Worm (Caenorhabditis elegans) whole organism, dauer: ENCODE results near the gene srt-42.

Experiments
- unc-62 ChIP-seq: sonication (generic microtip); optimal IDR thresholded peaks from 2 replicates; lab custom pipeline; 2017; ENCODE audit warnings: missing biosample characterization, missing genetic modification reagents, missing genetic modification characterization

Gene srt-42

ce11 chrV:1807160-1807559, at the start of gene srt-42:
Gene srt-42, plus strand, starts transcription at chrV:1807460.
- TF ChIP-seq unc-62: no peak

- no peak for TF ChIP-seq unc-62
Observed at ce11 chrV:1760682-1761081, 46.6 kb upstream of the srt-42 start, which contains the start of gene clec-205. Gene clec-205, plus strand, starts transcription at chrV:1760893.

DNA sequence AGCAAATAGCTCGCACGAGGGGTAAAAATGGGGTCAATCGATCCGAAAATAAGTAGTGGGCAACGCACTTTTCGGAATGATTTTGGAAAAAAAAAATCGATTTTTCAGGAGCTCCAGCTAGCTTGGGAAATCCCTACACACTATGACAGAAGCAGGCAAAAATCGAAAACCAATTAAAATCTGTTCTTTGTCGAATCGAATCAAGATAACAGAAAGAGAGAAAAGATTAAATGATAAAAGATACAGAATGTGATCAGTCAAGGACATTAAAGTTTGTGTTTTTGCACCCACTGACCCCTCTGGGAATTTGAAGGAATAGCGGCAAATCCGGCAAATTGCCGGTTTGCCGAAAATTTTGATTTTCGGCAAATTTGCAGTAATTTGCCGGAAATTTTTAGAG, 39.8 kb upstream of the srt-42 start:
- TF ChIP-seq unc-62: no peak

- no peak for TF ChIP-seq unc-62
Observed at ce11 chrV:1771727-1772126, 35.5 kb upstream of the srt-42 start, which contains the start of gene dhs-13. Gene dhs-13, minus strand, starts transcription at chrV:1771734.

- TF ChIP-seq unc-62: no peak
Observed at ce11 chrV:1773120-1773519, 34.1 kb upstream of the srt-42 start.

- TF ChIP-seq unc-62: no peak
Observed at ce11 chrV:1774874-1775589, 32.2 kb upstream of the srt-42 start, which contains the start of gene F36H9.7. Gene F36H9.7, minus strand, starts transcription at chrV:1774924.

DNA sequence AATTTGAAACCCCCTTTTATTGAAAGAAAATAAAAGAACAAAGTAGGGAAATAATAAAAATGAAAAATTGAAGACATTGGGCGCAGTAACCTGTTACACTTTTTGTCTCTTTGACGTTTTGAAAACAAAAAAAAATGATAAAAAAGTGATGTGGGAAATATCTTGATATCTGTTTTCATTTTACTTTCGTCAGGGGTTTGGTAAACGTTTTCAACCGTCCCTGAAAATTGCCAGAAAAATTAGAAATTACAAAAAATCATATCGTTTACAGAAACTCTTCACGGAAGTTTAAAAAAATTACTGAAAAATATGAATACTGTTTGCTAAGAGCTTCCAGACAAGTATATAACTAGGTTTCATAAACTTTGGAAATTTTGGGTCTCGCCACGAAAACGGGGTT, 28.1 kb upstream of the srt-42 start, which contains the start of gene F36H9.4:
TSS of gene F36H9.4 (minus strand) at position 101 of the 400 bp plus-strand sequence.
- TF ChIP-seq unc-62: no peak

DNA sequence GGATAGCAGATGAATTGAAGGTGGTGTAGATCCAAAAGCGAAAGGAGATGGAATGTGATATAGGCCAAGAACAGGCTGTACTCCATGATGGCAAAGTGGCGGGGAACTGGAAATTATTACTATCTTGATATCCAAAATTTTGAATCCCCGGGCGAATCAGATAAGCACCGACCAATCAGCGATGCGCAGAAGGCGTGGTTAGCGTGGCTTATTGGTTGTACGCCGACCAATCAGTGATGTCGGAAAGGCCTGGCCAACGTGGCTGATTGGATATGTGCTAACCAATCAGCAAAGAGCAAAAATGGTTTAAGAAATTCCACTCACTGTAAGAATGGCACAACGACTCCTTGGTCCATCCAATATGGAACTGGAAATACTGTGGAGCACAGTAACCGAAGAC, 27.3 kb upstream of the srt-42 start:
- no peak for TF ChIP-seq unc-62

ce11 chrV:1781922-1782321, 25.3 kb upstream of the srt-42 start, which contains the start of gene F36H9.5:
Gene F36H9.5, minus strand, starts transcription at chrV:1782022.
- no peak for TF ChIP-seq unc-62

ce11 chrV:1788157-1788556, 19.1 kb upstream of the srt-42 start, which contains the start of gene F36H9.2:
Gene F36H9.2, plus strand, starts transcription at chrV:1788457.
- no peak for TF ChIP-seq unc-62

ce11 chrV:1789495-1789894, 17.8 kb upstream of the srt-42 start:
- no peak for TF ChIP-seq unc-62

- TF ChIP-seq unc-62: no peak
Observed at ce11 chrV:1794218-1794617, 13.0 kb upstream of the srt-42 start, which contains the start of gene F36H9.1. Gene F36H9.1, plus strand, starts transcription at chrV:1794518.

DNA sequence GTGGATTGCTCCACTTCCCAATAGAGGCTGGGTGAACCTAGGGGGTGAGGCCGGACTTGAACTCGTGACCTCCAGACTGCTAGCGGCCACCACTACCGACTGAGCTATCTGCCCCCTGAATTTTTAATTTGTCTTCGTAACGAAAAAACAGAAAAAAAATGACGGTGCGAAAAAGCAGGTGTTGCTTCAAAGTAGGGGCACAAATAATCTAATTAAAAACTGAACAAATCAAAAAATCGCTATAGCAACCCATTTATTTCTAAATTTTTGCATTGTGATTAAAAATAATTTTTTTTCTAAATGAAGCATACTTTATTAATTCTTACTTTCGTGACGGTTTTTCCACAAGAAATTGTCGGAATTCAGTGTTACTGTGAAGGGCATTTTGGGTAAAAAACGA, 9.4 kb upstream of the srt-42 start, which contains the start of gene F36H9.10:
TSS of gene F36H9.10 (plus strand) at position 301 of the 400 bp plus-strand sequence.
- no peak for TF ChIP-seq unc-62

- no peak for TF ChIP-seq unc-62
Observed at ce11 chrV:1803043-1803442, 4.2 kb upstream of the srt-42 start, which contains the start of gene srt-41. Gene srt-41, minus strand, starts transcription at chrV:1803143.

- no peak for TF ChIP-seq unc-62
Observed at ce11 chrV:1804034-1804542, 3.2 kb upstream of the srt-42 start.

DNA sequence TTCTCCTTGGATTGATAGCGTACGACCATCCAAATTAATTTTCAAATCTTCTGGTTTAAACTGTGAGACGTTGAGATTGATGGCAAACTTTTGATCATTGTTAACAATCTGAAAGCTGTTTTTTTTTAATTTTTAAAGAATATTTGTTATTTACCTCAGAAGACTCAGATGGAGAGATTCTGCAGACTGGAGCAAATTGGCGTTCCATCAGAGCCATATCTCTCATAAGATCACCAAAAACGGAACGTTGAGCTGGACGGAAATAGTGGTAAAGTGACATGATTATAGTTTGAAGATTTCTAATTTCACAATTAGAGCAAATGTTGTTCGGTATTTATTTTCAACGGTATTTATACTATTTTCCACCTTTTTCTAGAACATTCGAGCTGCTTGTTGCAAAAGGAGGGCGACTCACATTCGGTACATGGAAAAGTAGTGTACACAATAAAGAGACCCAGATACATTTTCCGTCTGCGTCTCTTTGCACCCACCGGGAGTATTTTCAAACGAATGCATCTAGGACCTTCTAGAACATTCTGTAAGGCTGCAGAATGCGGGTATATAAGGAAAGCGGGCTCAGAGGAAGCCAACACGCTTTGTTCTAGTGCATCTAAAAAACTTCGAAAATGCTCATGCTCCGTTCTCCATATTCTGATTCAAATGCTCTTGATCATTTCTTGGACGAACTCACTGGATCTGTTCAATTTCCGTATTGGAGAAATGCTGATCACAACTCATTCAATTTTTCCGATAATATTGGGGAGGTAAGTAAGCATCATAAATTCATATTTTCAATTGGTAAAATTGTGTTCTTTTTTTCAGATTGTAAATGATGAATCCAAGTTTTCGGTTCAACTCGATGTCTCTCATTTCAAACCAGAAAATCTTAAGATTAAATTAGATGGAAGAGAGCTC, 2.4 kb upstream of the srt-42 start, which contains the start of the genes hsp-16.2 and hsp-16.41:
TSS of gene hsp-16.2 (minus strand) at position 313 of the 915 bp plus-strand sequence.
TSS of gene hsp-16.41 (plus strand) at position 534 of the 915 bp plus-strand sequence.
- no peak for TF ChIP-seq unc-62
